Worm (Caenorhabditis elegans): ENCODE data around the gene T08A9.13.

DNA sequence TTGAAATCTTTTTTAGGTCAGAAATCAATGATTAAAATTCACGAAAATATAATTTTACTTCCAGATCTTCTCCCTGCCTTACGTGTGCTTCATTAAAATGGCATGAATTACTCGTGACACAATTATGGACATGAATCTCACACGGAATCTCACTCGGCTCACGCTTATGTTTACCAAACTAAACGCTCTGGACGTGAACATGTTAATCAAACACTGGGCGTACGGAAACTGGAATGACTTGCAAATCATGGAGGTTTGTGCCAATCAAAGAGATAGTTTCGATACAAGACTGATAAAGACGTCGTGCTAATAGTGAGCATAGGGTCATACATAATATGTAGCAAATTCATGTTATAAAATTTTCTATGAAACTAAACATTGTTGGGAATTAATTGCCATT is 7.7 kb downstream of the T08A9.13 start:
- TF ChIP-seq ztf-11 (tag; optimal IDR thresholded peaks at IDR 0.05), result no peak
- no peak for TF ChIP-seq nhr-12 (tag; optimal IDR thresholded peaks at IDR 0.05)
- no peak for TF ChIP-seq mab-5 (tag; optimal IDR thresholded peaks at IDR 0.05)
- no peak for TF ChIP-seq M03D4.4 (tag; optimal IDR thresholded peaks at IDR 0.05)
- TF ChIP-seq unc-62 (GFP tag; optimal IDR thresholded peaks at IDR 0.05), result no peak
